Fruit fly (Drosophila melanogaster): ENCODE data around the gene CG17121.

- TF ChIP-seq Sox15 (GFP tag; optimal IDR thresholded peaks at IDR 0.05) (no peak), acj6 (GFP tag; optimal IDR thresholded peaks at IDR 0.05) (no peak), Eip75B (GFP tag; optimal IDR thresholded peaks at IDR 0.05) (no peak), CG10669 (GFP tag; optimal IDR thresholded peaks at IDR 0.05) (no peak), net (GFP tag; optimal IDR thresholded peaks at IDR 0.05) (no peak), Hr38 (GFP tag; optimal IDR thresholded peaks at IDR 0.05) (no peak), fkh (GFP tag; optimal IDR thresholded peaks at IDR 0.05) (no peak), Lpt (GFP tag; optimal IDR thresholded peaks at IDR 0.05) (no peak), CG32006 (GFP tag; optimal IDR thresholded peaks at IDR 0.05) (peak; percentile 49), topi (GFP tag; optimal IDR thresholded peaks at IDR 0.05) (no peak), Hr4 (GFP tag; optimal IDR thresholded peaks at IDR 0.05) (peak; percentile 25), OdsH (GFP tag; optimal IDR thresholded peaks at IDR 0.05) (peak; percentile 20), esn (GFP tag; optimal IDR thresholded peaks at IDR 0.05) (no peak)
These were observed 19.3 kb upstream of the CG17121 start, which contains the start of gene CG17111 for dm6 chr3R:23067209-23067826.

Measured in whole organism, prepupa.